Fruit fly (Drosophila melanogaster): ENCODE results near the gene Saysd1.
A peak's percentile ranks its signal among the peaks of the same experiment; 100 is the strongest.

Gene Saysd1

dm6 chr3R:25178521-25178920 lies 36.5 kb downstream of the Saysd1 start (continued):
- TF ChIP-seq Gug (GFP tag; IDR thresholded peaks at IDR 0.05): 0 out of 4 replicates have a peak, but pooled peaks have one; percentile 15
- TF ChIP-seq amos (GFP tag; IDR thresholded peaks at IDR 0.05; ENCODE audit: partially characterized antibody): no peak
- TF ChIP-seq usp (GFP tag; optimal IDR thresholded peaks at IDR 0.05): no peak
- no peak for TF ChIP-seq CkIIα-i1 (GFP tag; IDR thresholded peaks at IDR 0.05)
- peak; percentile 78; the same call in 2 of the 3 replicates for TF ChIP-seq so (GFP tag; IDR thresholded peaks at IDR 0.05)
- TF ChIP-seq fu2 (GFP tag; optimal IDR thresholded peaks at IDR 0.05): no peak
- TF ChIP-seq ranshi (GFP tag; IDR thresholded peaks at IDR 0.05): peak; percentile 64; the same call in 1 of the 2 replicates
- peak; percentile 30; the same call in 1 of the 2 replicates for TF ChIP-seq E2f2 (GFP tag; IDR thresholded peaks at IDR 0.05)
- no peak for TF ChIP-seq Lim3 (GFP tag; IDR thresholded peaks at IDR 0.05)
- peak; percentile 71 for TF ChIP-seq nmo (GFP tag; optimal IDR thresholded peaks at IDR 0.05)
- peak; percentile 80 for TF ChIP-seq CG2712 (tag; optimal IDR thresholded peaks at IDR 0.05)
- TF ChIP-seq CG10565 (GFP tag; optimal IDR thresholded peaks at IDR 0.05): no peak
- TF ChIP-seq CG12104 (GFP tag; optimal IDR thresholded peaks at IDR 0.05): peak; percentile 12
- no peak for TF ChIP-seq da (GFP tag; optimal IDR thresholded peaks at IDR 0.05)
- no peak; the same call in 2 of the 3 replicates for TF ChIP-seq Aef1 (GFP tag; IDR thresholded peaks at IDR 0.05)
- TF ChIP-seq gfzf (GFP tag; optimal IDR thresholded peaks at IDR 0.05): no peak
- TF ChIP-seq ewg (GFP tag; optimal IDR thresholded peaks at IDR 0.05): peak; percentile 60
- TF ChIP-seq CG11723 (GFP tag; optimal IDR thresholded peaks at IDR 0.05): peak; percentile 15
- peak; percentile 59 for TF ChIP-seq CG12219 (GFP tag; optimal IDR thresholded peaks at IDR 0.05)
- TF ChIP-seq CG2116 (GFP tag; optimal IDR thresholded peaks at IDR 0.05): peak; percentile 33
- peak; percentile 43 for TF ChIP-seq Lhr (GFP tag; optimal IDR thresholded peaks at IDR 0.05)
- TF ChIP-seq hb (GFP tag; IDR thresholded peaks at IDR 0.05; ENCODE audit: partially characterized antibody): no peak
- TF ChIP-seq dan (GFP tag; IDR thresholded peaks at IDR 0.05): peak; percentile 93
- TF ChIP-seq tio (GFP tag; optimal IDR thresholded peaks at IDR 0.05): peak; percentile 78
- TF ChIP-seq gsb (GFP tag; IDR thresholded peaks at IDR 0.05): no peak
- no peak for TF ChIP-seq CG17186 (GFP tag; optimal IDR thresholded peaks at IDR 0.05)
- TF ChIP-seq chinmo (GFP tag; IDR thresholded peaks at IDR 0.05; ENCODE audit: partially characterized antibody): no peak
- TF ChIP-seq ATbp (GFP tag; optimal IDR thresholded peaks at IDR 0.05): peak; percentile 22
- no peak for TF ChIP-seq wdn (GFP tag; IDR thresholded peaks at IDR 0.05)
- peak; percentile 33 for TF ChIP-seq CG12769 (tag; optimal IDR thresholded peaks at IDR 0.05)
- TF ChIP-seq CG33213 (GFP tag; optimal IDR thresholded peaks at IDR 0.05): peak; percentile 6
- no peak for TF ChIP-seq CG10274 (GFP tag; optimal IDR thresholded peaks at IDR 0.05)
- TF ChIP-seq CG4328 (GFP tag; optimal IDR thresholded peaks at IDR 0.05): no peak
- peak; percentile 13 for TF ChIP-seq odd (GFP tag; optimal IDR thresholded peaks at IDR 0.05)
- no peak for TF ChIP-seq hth (optimal IDR thresholded peaks at IDR 0.05)
- peak; percentile 9 for TF ChIP-seq HmgZ (tag; optimal IDR thresholded peaks at IDR 0.05)
- peak; percentile 94 for TF ChIP-seq CG8765 (GFP tag; IDR thresholded peaks at IDR 0.05)
- no peak for TF ChIP-seq ftz-f1 (GFP tag; optimal IDR thresholded peaks at IDR 0.05)
- no peak for TF ChIP-seq br (optimal IDR thresholded peaks at IDR 0.05)
- TF ChIP-seq CG10366 (GFP tag; IDR thresholded peaks at IDR 0.05): peak; percentile 66
- TF ChIP-seq Ssrp (tag; optimal IDR thresholded peaks at IDR 0.05): peak; percentile 81
- TF ChIP-seq Awh (GFP tag; IDR thresholded peaks at IDR 0.05): no peak
- TF ChIP-seq fd64A (GFP tag; optimal IDR thresholded peaks at IDR 0.05): peak; percentile 23
- TF ChIP-seq Hand (GFP tag; optimal IDR thresholded peaks at IDR 0.05): no peak
- TF ChIP-seq CG3407 (GFP tag; optimal IDR thresholded peaks at IDR 0.05): peak; percentile 35
- no peak for TF ChIP-seq CG6654 (GFP tag; optimal IDR thresholded peaks at IDR 0.05)
- peak; percentile 81 for TF ChIP-seq row (GFP tag; IDR thresholded peaks at IDR 0.05)
- peak; percentile 90 for TF ChIP-seq CG30431 (GFP tag; optimal IDR thresholded peaks at IDR 0.05)
- peak; percentile 72 for TF ChIP-seq Sox102F (GFP tag; optimal IDR thresholded peaks at IDR 0.05)
- TF ChIP-seq Hr39 (optimal IDR thresholded peaks at IDR 0.05): no peak
- no peak for TF ChIP-seq CG9876 (GFP tag; optimal IDR thresholded peaks at IDR 0.05)
- TF ChIP-seq NFAT (GFP tag; IDR thresholded peaks at IDR 0.05): no peak
- no peak for TF ChIP-seq CG16779 (GFP tag; IDR thresholded peaks at IDR 0.05)

Measured in whole organism, embryonic.